Fruit fly (Drosophila melanogaster): ENCODE results near the gene Sos.

Sos gene

dm6 chr2L:13778648-13779047, 35.0 kb upstream of the Sos start (continued):
- TF ChIP-seq Sox100B (GFP tag; optimal IDR thresholded peaks at IDR 0.05): peak; percentile 68
- no peak for TF ChIP-seq Trl (optimal IDR thresholded peaks at IDR 0.05)
- TF ChIP-seq Trl (GFP tag; optimal IDR thresholded peaks at IDR 0.05): peak; percentile 39
- TF ChIP-seq CG13775 (GFP tag; optimal IDR thresholded peaks at IDR 0.05): peak; percentile 40
- no peak for TF ChIP-seq CG8765 (GFP tag; IDR thresholded peaks at IDR 0.05)
- TF ChIP-seq psq (GFP tag; optimal IDR thresholded peaks at IDR 0.05): no peak
- TF ChIP-seq bigmax (GFP tag; optimal IDR thresholded peaks at IDR 0.05): no peak
- no peak for TF ChIP-seq CG18764 (GFP tag; optimal IDR thresholded peaks at IDR 0.05)
- TF ChIP-seq sima (GFP tag; optimal IDR thresholded peaks at IDR 0.05): no peak
- TF ChIP-seq tx (GFP tag; optimal IDR thresholded peaks at IDR 0.05): peak; percentile 26
- TF ChIP-seq nau (GFP tag; optimal IDR thresholded peaks at IDR 0.05): no peak
- TF ChIP-seq CG9609 (GFP tag; optimal IDR thresholded peaks at IDR 0.05): peak; percentile 18
- no peak for TF ChIP-seq Lim3 (GFP tag; IDR thresholded peaks at IDR 0.05)
- peak; percentile 56 for TF ChIP-seq tio (GFP tag; optimal IDR thresholded peaks at IDR 0.05)
- no peak for TF ChIP-seq TFAM (GFP tag; optimal IDR thresholded peaks at IDR 0.05)
- TF ChIP-seq Oli (tag; optimal IDR thresholded peaks at IDR 0.05): peak; percentile 82
- TF ChIP-seq otp (GFP tag; IDR thresholded peaks at IDR 0.05): no peak
- TF ChIP-seq tap (tag; optimal IDR thresholded peaks at IDR 0.05): peak; percentile 39
- TF ChIP-seq CG30020 (tag; optimal IDR thresholded peaks at IDR 0.05): no peak
- TF ChIP-seq kah (GFP tag; optimal IDR thresholded peaks at IDR 0.05): no peak
- TF ChIP-seq Bteb2 (GFP tag; optimal IDR thresholded peaks at IDR 0.05): peak; percentile 52
- peak; percentile 40 for TF ChIP-seq CG13624 (GFP tag; optimal IDR thresholded peaks at IDR 0.05)
- TF ChIP-seq CG6272 (GFP tag; IDR thresholded peaks at IDR 0.05): no peak
- TF ChIP-seq ems (GFP tag; optimal IDR thresholded peaks at IDR 0.05): peak; percentile 55
- peak; percentile 61 for TF ChIP-seq CG18599 (GFP tag; optimal IDR thresholded peaks at IDR 0.05)
- no peak for TF ChIP-seq CG3163 (GFP tag; optimal IDR thresholded peaks at IDR 0.05)
- TF ChIP-seq luna (GFP tag; optimal IDR thresholded peaks at IDR 0.05): no peak
- peak; percentile 57; the same call in 1 of the 3 replicates for TF ChIP-seq ci (GFP tag; IDR thresholded peaks at IDR 0.05)
- TF ChIP-seq peb (GFP tag; IDR thresholded peaks at IDR 0.05): no peak
- TF ChIP-seq CG16815 (GFP tag; optimal IDR thresholded peaks at IDR 0.05): peak; percentile 9
- no peak for TF ChIP-seq wor (GFP tag; IDR thresholded peaks at IDR 0.05)
- TF ChIP-seq CG4617 (GFP tag; optimal IDR thresholded peaks at IDR 0.05; ENCODE audit: borderline replicate concordance): no peak
- TF ChIP-seq CG12219 (GFP tag; optimal IDR thresholded peaks at IDR 0.05): no peak
- peak; percentile 54; the same call in 2 of the 3 replicates for TF ChIP-seq CG11560 (tag; IDR thresholded peaks at IDR 0.05)
- peak; percentile 19 for TF ChIP-seq her (GFP tag; optimal IDR thresholded peaks at IDR 0.05)
- TF ChIP-seq vfl (GFP tag; optimal IDR thresholded peaks at IDR 0.05): no peak
- peak; percentile 1 for TF ChIP-seq CG14710 (tag; optimal IDR thresholded peaks at IDR 0.05)
- peak; percentile 76 for TF ChIP-seq CG12391 (tag; optimal IDR thresholded peaks at IDR 0.05)
- peak in 1 of 3 experiments; percentile 52 for TF ChIP-seq lola (GFP tag; optimal IDR thresholded peaks at IDR 0.05)
- TF ChIP-seq ERR (GFP tag; optimal IDR thresholded peaks at IDR 0.05): no peak
- no peak for TF ChIP-seq CG6654 (GFP tag; optimal IDR thresholded peaks at IDR 0.05)
- peak; percentile 65 for TF ChIP-seq unpg (GFP tag; optimal IDR thresholded peaks at IDR 0.05)
- no peak for TF ChIP-seq btn (GFP tag; optimal IDR thresholded peaks at IDR 0.05)
- peak; percentile 10 for TF ChIP-seq CG15514 (GFP tag; optimal IDR thresholded peaks at IDR 0.05)
- peak; percentile 9 for TF ChIP-seq tin (GFP tag; optimal IDR thresholded peaks at IDR 0.05)
- TF ChIP-seq CG9727 (GFP tag; optimal IDR thresholded peaks at IDR 0.05): peak; percentile 61
- no peak for TF ChIP-seq dan (GFP tag; IDR thresholded peaks at IDR 0.05)
- TF ChIP-seq al (GFP tag; IDR thresholded peaks at IDR 0.05): peak; percentile 30
- peak; percentile 51 for TF ChIP-seq zfh1 (GFP tag; IDR thresholded peaks at IDR 0.05)
- TF ChIP-seq slp2 (GFP tag; optimal IDR thresholded peaks at IDR 0.05): no peak
- TF ChIP-seq CG7928 (GFP tag; optimal IDR thresholded peaks at IDR 0.05): no peak
- no peak for TF ChIP-seq CG2202 (tag; optimal IDR thresholded peaks at IDR 0.05)
